Worm (Caenorhabditis elegans) whole organism, midembryonic: Measurements from ENCODE around the gene W06G6.15.

ENCODE experiments used
- ref-1 ChIP-seq: fragments of 200-800 bp; sonication (Bioruptor generic); conservative IDR thresholded peaks from 2 replicates; pipeline ENCODE4 v1.3.6; 2022; ENCODE audit warnings: missing genetic modification reagents, missing genetic modification characterization, missing compliant biosample characterization
- tab-1 ChIP-seq: fragments of 200-800 bp; sonication (Bioruptor generic); IDR thresholded peaks from 2 replicates; pipeline ENCODE4 v1.3.6; 2022; ENCODE audit warnings: missing genetic modification characterization, missing compliant biosample characterization
- ztf-29 ChIP-seq: fragments of 200-800 bp; sonication (Bioruptor generic); IDR thresholded peaks from 2 replicates; pipeline ENCODE4 v1.3.6; 2022; ENCODE audit warnings: missing genetic modification reagents, missing genetic modification characterization, missing compliant biosample characterization

DNA sequence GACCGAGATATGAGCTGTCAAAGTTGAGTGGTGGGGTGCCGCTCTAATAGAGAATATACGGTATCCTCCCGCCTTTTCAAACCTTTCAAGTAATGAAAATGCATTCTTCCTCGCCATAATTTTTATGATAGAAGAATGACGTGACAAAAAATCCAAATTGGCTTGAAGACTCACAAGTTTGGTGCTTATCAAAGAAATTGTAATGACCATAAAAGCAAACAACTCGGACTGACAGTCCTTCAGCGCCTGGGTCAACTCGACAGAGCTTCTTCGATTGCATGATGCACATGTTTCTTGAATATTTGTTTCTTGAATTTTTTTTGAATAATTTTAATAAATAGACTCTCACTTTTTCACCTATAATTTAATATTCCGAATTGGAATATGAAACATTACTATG is 48.9 kb upstream of the W06G6.15 start:
- TF ChIP-seq ztf-29 (GFP tag; lab: Robert Waterston, UW) (no peak), ref-1 (GFP tag; lab: Robert Waterston, UW) (no peak), tab-1 (GFP tag; lab: Robert Waterston, UW) (no peak)
